Fruit fly (Drosophila melanogaster) whole organism, wandering third instar larva: ENCODE results near the gene strat.

ENCODE experiments used
- CG9705 ChIP-seq: fragments of 200-800 bp; sonication (Bioruptor generic); optimal IDR thresholded peaks from 2 replicates; lab custom pipeline; 2018; ENCODE audit warnings: missing biosample characterization, mild to moderate bottlenecking, missing genetic modification characterization
- Sp1 ChIP-seq: fragments of 200-800 bp; sonication (Bioruptor generic); optimal IDR thresholded peaks from 3 replicates; lab custom pipeline; 2019; ENCODE audit warnings: missing biosample characterization, mild to moderate bottlenecking, missing genetic modification characterization, moderate library complexity
- br ChIP-seq: fragments of 200-800 bp; sonication (Bioruptor generic); optimal IDR thresholded peaks from 2 replicates; lab custom pipeline; 2016; ENCODE audit warnings: missing biosample characterization, missing genetic modification characterization
- h ChIP-seq: fragments of 200-800 bp; sonication (Bioruptor generic); optimal IDR thresholded peaks from 3 replicates; lab custom pipeline; 2016; ENCODE audit warnings: missing biosample characterization, mild to moderate bottlenecking, missing genetic modification characterization
- usp ChIP-seq: fragments of >200 bp; optimal IDR thresholded peaks from 2 replicates; lab custom pipeline; 2017; ENCODE audit warnings: missing biosample characterization, missing genetic modification characterization

DNA sequence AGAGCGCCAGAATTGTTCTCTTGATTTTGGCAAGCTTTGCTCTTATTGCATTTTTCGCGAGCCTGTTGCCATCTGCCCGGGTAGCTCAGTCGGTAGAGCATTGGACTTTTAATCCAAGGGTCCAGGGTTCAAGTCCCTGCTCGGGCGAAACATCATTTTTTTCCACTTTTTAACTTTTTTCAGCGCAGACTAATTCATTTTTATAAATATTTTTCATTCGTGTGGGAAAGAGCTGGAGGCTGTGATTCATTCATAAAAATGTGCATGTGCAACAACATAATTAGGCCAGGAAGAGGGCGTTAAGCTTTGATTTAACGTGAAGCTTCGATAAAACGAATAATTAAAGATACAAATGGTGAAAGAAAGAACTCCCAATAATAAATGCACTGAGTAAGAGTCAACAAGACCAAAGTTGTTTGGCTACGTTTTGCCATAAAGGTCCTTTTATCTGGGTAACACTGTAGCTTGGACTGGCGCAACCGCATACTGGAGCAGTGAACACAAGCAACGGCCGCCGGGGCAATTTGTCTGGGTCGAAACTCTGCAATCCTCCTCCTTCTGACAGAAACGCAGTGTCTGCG, 29.4 kb upstream of the strat start:
- TF ChIP-seq h (GFP tag; lab: Kevin White, UChicago) (peak; percentile 89), CG9705 (GFP tag; lab: Kevin White, UChicago) (peak; percentile 63), br (GFP tag; lab: Kevin White, UChicago) (peak; percentile 85), usp (no peak), Sp1 (GFP tag; lab: Kevin White, UChicago) (peak; percentile 85)
